Fruit fly (Drosophila melanogaster) whole organism, larva: ENCODE results near the gene Psf1.
"Not testable (repeated sequence)": the region's sequence is repeated elsewhere in the genome, so short reads cannot be mapped to it uniquely, and the experiment has no call there.

Source experiments
- noc ChIP-seq: fragments of 200-800 bp; sonication (Bioruptor generic); optimal IDR thresholded peaks from 3 replicates; lab custom pipeline; 2019; ENCODE audit warnings: missing biosample characterization, mild to moderate bottlenecking, missing genetic modification characterization, moderate library complexity

Gene Psf1

dm6 chr3L:1247627-1248295 is at the start of gene Psf1, which contains the start of gene Sac1:
Psf1 (minus strand) TSS chr3L:1247677.
Sac1 (plus strand) TSS chr3L:1247817.
- TF ChIP-seq noc (tag; lab: Kevin White, UChicago) = no peak

dm6 chr3L:1295693-1296092 is 48.2 kb upstream of the Psf1 start, which contains the start of gene Rabex-5:
Rabex-5 (plus strand) TSS chr3L:1295913.
- no peak for TF ChIP-seq noc (tag; lab: Kevin White, UChicago)

DNA sequence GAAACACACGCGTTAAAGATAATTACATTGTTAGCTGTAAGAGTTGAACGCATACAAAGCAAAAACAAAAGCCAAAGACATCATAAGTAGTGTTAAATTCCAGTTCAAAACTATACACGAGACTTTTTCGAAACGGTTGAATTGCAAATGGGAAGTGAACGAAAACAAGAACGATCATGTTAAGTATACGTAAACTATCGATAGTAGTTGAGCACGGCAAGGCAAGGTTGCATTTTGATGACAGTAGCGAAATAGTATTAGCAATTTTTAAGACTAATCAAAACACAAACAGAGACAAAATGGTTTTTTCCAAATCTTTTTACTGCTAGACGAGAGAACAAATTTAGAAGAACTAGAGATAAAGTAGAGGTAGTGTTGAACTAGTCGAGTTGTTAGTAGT is 47.4 kb upstream of the Psf1 start:
- no peak for TF ChIP-seq noc (tag; lab: Kevin White, UChicago)

dm6 chr3L:1280890-1281622 is 33.6 kb upstream of the Psf1 start:
- no peak for TF ChIP-seq noc (tag; lab: Kevin White, UChicago)

- no peak for TF ChIP-seq noc (tag; lab: Kevin White, UChicago)
These were observed 32.2 kb upstream of the Psf1 start for dm6 chr3L:1279685-1280084.

dm6 chr3L:1277937-1278336 is 30.5 kb upstream of the Psf1 start:
- TF ChIP-seq noc (tag; lab: Kevin White, UChicago) = no peak

dm6 chr3L:1275767-1276166 is 28.3 kb upstream of the Psf1 start, which contains the start of gene CG32333:
CG32333 (plus strand) TSS chr3L:1275956.
- TF ChIP-seq noc (tag; lab: Kevin White, UChicago) = no peak

dm6 chr3L:1269013-1269412 is 21.5 kb upstream of the Psf1 start:
- no peak for TF ChIP-seq noc (tag; lab: Kevin White, UChicago)

dm6 chr3L:1265423-1266002 is 18.0 kb upstream of the Psf1 start:
- TF ChIP-seq noc (tag; lab: Kevin White, UChicago) = no peak

DNA sequence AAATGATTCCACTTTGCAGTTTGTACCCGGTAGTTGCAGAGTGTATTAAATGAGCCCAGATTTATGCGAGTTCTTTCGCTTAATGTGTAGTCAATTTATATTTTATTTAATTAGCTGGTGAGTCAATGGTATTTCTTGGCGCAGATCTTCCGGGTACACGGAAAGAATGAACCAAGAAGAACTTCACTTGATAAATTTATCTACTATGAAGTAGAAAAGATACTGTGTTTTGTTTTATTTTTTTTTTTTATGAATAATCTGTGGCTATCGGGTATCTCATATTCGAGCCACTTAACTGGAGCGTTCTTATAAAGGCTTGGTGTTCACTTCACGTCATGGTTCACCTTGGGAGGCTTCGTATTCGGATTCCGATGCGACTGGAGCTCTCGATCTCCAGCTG is 17.5 kb upstream of the Psf1 start:
- TF ChIP-seq noc (tag; lab: Kevin White, UChicago) = no peak

DNA sequence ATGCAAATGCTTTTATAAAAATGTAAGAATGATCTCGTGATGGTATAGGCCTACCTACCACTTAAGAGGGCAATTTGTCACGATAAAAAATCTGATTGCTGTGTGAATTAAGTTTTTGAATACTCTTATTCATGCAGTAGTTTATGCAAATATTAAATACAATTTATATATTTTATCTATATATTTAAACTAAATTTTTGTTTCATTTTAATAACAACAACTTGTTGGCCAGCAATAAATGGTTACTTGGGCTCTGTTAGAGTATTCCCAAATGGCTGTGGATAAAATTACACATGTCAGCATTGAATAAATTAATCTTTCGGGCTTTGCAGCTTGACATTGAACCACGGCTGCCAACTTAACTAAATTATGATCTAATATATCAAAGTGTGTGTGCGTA is 11.1 kb upstream of the Psf1 start:
- TF ChIP-seq noc (tag; lab: Kevin White, UChicago) = no peak

- TF ChIP-seq noc (tag; lab: Kevin White, UChicago) = no peak
These were observed 8.7 kb upstream of the Psf1 start, which contains the start of gene tfc for dm6 chr3L:1256061-1256780. tfc (plus strand) TSS chr3L:1256449.

DNA sequence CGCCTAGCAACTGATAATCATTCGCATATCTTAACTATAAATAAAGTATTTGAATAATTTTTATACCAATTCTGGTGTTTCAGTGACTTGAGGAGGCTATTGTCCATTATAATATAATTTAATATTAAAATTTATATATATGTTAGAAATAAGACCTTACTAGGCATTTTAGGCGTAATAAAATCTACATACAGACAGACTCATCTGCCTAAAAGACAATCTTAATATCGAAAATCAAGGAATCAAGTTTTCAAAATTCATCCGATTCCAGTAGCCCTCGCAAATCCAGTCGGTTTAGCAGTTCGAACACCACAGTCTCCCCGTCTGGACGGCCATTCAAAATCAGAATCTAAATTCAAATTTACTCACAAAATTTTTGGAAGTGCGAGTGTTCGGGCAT is 4.2 kb upstream of the Psf1 start, which contains the start of the genes CG9130 and CG9133:
Gene CG9130, plus strand, starts transcription at position 301 of the 400 bp plus-strand sequence.
Gene CG9133, plus strand, starts transcription at position 301 of the 400 bp plus-strand sequence.
- TF ChIP-seq noc (tag; lab: Kevin White, UChicago) = no peak

dm6 chr3L:1250396-1250795 is 2.9 kb upstream of the Psf1 start, which contains the start of gene Bfc:
Bfc (plus strand) TSS chr3L:1250696.
- no peak for TF ChIP-seq noc (tag; lab: Kevin White, UChicago)

DNA sequence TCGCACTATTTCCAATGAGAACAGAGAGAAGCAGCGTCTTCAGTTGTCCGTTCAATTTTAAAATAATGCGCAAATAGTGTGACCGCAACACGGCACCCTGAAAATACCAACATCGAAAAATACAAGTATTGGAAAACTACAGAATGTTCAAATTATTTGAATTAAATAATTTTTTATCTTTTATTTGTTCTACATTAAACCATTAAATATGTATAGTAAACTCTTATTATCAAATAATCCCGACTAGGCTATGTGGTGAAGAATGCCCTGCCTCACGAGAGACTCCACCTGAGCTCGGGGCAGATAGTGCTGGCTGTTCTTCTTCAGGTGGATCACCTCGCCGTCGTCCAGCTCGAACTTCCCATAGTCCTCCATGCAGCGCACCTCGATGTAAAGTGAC is 654 bp downstream of the Psf1 start, which contains the start of gene CG32318:
Gene CG32318, minus strand, starts transcription at position 101 of the 400 bp plus-strand sequence.
- TF ChIP-seq noc (tag; lab: Kevin White, UChicago) = not testable (repeated sequence)
